Fruit fly (Drosophila melanogaster): ENCODE data around the gene Twdlalpha.

Twdlalpha gene

dm6 chrX:16753066-16753465 lies 10.4 kb downstream of the Twdlalpha start:
- no peak for TF ChIP-seq fru (GFP tag; optimal IDR thresholded peaks at IDR 0.05)
- TF ChIP-seq woc (GFP tag; optimal IDR thresholded peaks at IDR 0.05), result no peak
- no peak for TF ChIP-seq HLH106 (tag; optimal IDR thresholded peaks at IDR 0.05)
- TF ChIP-seq CG9705 (GFP tag; optimal IDR thresholded peaks at IDR 0.05), result no peak
- TF ChIP-seq Jra (GFP tag; optimal IDR thresholded peaks at IDR 0.05), result no peak

DNA sequence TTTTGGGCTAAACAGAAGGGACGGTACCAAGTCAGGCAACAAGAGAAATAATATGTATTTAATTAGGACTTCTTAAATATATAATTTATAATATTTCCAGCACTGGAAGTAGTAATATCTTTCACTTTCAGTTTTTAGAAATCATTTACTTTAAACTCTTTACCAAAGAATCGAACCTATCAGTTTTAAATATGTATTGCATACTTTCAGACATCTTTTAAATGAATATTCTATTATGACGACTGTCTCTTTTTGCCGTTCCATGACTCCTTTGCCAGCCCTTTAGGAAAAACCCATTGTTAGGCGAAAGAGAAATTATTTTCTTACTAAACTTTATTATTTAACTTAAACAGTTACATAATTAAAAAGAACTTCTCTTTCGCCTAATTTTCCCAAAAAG lies 15.0 kb downstream of the Twdlalpha start:
- no peak for TF ChIP-seq dl (GFP tag; optimal IDR thresholded peaks at IDR 0.05; ENCODE audit: insufficient read depth in 1 of 2, partially characterized antibody in 2 of 2)
- TF ChIP-seq N (GFP tag; optimal IDR thresholded peaks at IDR 0.05), result no peak
- TF ChIP-seq Dif (GFP tag; optimal IDR thresholded peaks at IDR 0.05; ENCODE audit: partially characterized antibody), result no peak
- no peak for TF ChIP-seq jim (GFP tag; optimal IDR thresholded peaks at IDR 0.05)
- TF ChIP-seq dmrt93B (GFP tag; optimal IDR thresholded peaks at IDR 0.05), result no peak
- no peak for TF ChIP-seq Hr83 (GFP tag; optimal IDR thresholded peaks at IDR 0.05; ENCODE audit: poor library complexity, severe bottlenecking)
- no peak for TF ChIP-seq psq (GFP tag; optimal IDR thresholded peaks at IDR 0.05)
- no peak for TF ChIP-seq woc (GFP tag; optimal IDR thresholded peaks at IDR 0.05)
- no peak for TF ChIP-seq GATAd (GFP tag; optimal IDR thresholded peaks at IDR 0.05)
- no peak for TF ChIP-seq Abd-B (GFP tag; optimal IDR thresholded peaks at IDR 0.05)
- TF ChIP-seq lola (GFP tag; optimal IDR thresholded peaks at IDR 0.05), result no peak
- TF ChIP-seq HLH106 (tag; optimal IDR thresholded peaks at IDR 0.05), result no peak
- no peak for TF ChIP-seq rgr (GFP tag; optimal IDR thresholded peaks at IDR 0.05)
- TF ChIP-seq Sp1 (GFP tag; optimal IDR thresholded peaks at IDR 0.05), result no peak
- TF ChIP-seq usp (GFP tag; optimal IDR thresholded peaks at IDR 0.05), result no peak
- TF ChIP-seq dsf (GFP tag; optimal IDR thresholded peaks at IDR 0.05; ENCODE audit: borderline replicate concordance), result no peak
- TF ChIP-seq CG9705 (GFP tag; optimal IDR thresholded peaks at IDR 0.05), result no peak
- TF ChIP-seq pan (optimal IDR thresholded peaks at IDR 0.05), result no peak
- TF ChIP-seq Hr78 (GFP tag; optimal IDR thresholded peaks at IDR 0.05), result no peak
- no peak for TF ChIP-seq CG32264 (GFP tag; optimal IDR thresholded peaks at IDR 0.05)

dm6 chrX:16760542-16760941 lies 17.9 kb downstream of the Twdlalpha start:
- TF ChIP-seq dl (GFP tag; optimal IDR thresholded peaks at IDR 0.05; ENCODE audit: insufficient read depth in 1 of 2, partially characterized antibody in 2 of 2) (no peak), N (GFP tag; optimal IDR thresholded peaks at IDR 0.05) (no peak), Hnf4 (GFP tag; optimal IDR thresholded peaks at IDR 0.05) (no peak), jim (GFP tag; optimal IDR thresholded peaks at IDR 0.05) (no peak), rgr (GFP tag; optimal IDR thresholded peaks at IDR 0.05) (no peak), Hr83 (GFP tag; optimal IDR thresholded peaks at IDR 0.05; ENCODE audit: poor library complexity, severe bottlenecking) (no peak)

DNA sequence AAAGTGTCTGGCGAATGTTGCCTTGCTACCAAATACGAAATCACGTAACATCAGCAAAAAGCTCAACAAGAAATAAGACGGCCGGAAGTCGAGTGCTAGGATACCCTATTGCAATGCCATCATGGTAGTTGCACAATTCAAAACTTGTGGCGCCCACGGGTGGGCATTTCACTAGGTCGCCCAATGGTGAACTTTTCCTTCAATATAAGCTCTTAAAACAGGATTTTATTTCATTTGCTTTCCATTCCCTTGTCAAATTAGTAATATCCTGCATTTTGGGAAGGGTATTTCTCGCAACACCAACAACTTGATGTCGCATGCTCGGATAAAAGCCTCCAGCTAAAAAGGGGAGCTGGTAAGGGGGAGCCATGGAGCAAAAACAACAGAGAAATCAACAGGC lies 18.9 kb downstream of the Twdlalpha start:
- TF ChIP-seq foxo (GFP tag; optimal IDR thresholded peaks at IDR 0.05), result peak in 1 of 2 experiments; percentile 76
- TF ChIP-seq br (GFP tag; optimal IDR thresholded peaks at IDR 0.05), result peak; percentile 69
- no peak for TF ChIP-seq CrebA (GFP tag; optimal IDR thresholded peaks at IDR 0.05; ENCODE audit: borderline replicate concordance)
- TF ChIP-seq OdsH (GFP tag; optimal IDR thresholded peaks at IDR 0.05), result peak; percentile 42
- peak; percentile 76 for TF ChIP-seq fru (GFP tag; optimal IDR thresholded peaks at IDR 0.05)
- no peak for TF ChIP-seq tai (GFP tag; optimal IDR thresholded peaks at IDR 0.05)
- TF ChIP-seq Mio (GFP tag; optimal IDR thresholded peaks at IDR 0.05), result no peak
- TF ChIP-seq dmrt93B (GFP tag; optimal IDR thresholded peaks at IDR 0.05), result peak; percentile 64
- TF ChIP-seq woc (GFP tag; optimal IDR thresholded peaks at IDR 0.05), result peak; percentile 90
- no peak for TF ChIP-seq pan (optimal IDR thresholded peaks at IDR 0.05)
- TF ChIP-seq dsf (GFP tag; optimal IDR thresholded peaks at IDR 0.05; ENCODE audit: borderline replicate concordance), result no peak
- no peak for TF ChIP-seq Hr83 (GFP tag; optimal IDR thresholded peaks at IDR 0.05; ENCODE audit: poor library complexity, severe bottlenecking)
- TF ChIP-seq Hnf4 (GFP tag; optimal IDR thresholded peaks at IDR 0.05), result peak; percentile 35
- TF ChIP-seq usp (GFP tag; optimal IDR thresholded peaks at IDR 0.05), result no peak
- TF ChIP-seq Jra (GFP tag; optimal IDR thresholded peaks at IDR 0.05), result no peak
- TF ChIP-seq h (GFP tag; optimal IDR thresholded peaks at IDR 0.05), result peak; percentile 77
- TF ChIP-seq ey (GFP tag; optimal IDR thresholded peaks at IDR 0.05), result peak; percentile 68
- TF ChIP-seq CG9705 (GFP tag; optimal IDR thresholded peaks at IDR 0.05), result no peak
- no peak for TF ChIP-seq dl (GFP tag; optimal IDR thresholded peaks at IDR 0.05; ENCODE audit: insufficient read depth in 1 of 2, partially characterized antibody in 2 of 2)
- TF ChIP-seq psq (GFP tag; optimal IDR thresholded peaks at IDR 0.05), result peak; percentile 58
- peak; percentile 61 for TF ChIP-seq sage (GFP tag; optimal IDR thresholded peaks at IDR 0.05)
- peak; percentile 71 for TF ChIP-seq HLH106 (tag; optimal IDR thresholded peaks at IDR 0.05)
- peak; percentile 69 for TF ChIP-seq rgr (GFP tag; optimal IDR thresholded peaks at IDR 0.05)
- TF ChIP-seq Sp1 (GFP tag; optimal IDR thresholded peaks at IDR 0.05), result peak; percentile 67

All from whole organism, wandering third instar larva.